Fruit fly (Drosophila melanogaster): ENCODE data around the gene PGRP-LB.

PGRP-LB gene

dm6 chr3R:11421643-11422122, 38.7 kb downstream of the PGRP-LB start, which contains the start of the genes ninaG and Sptz (continued):
- TF ChIP-seq CG10431 (GFP tag; optimal IDR thresholded peaks at IDR 0.05) (no peak), dan (GFP tag; IDR thresholded peaks at IDR 0.05) (peak; percentile 84), cwo (GFP tag; optimal IDR thresholded peaks at IDR 0.05) (peak; percentile 78), CG2875 (GFP tag; optimal IDR thresholded peaks at IDR 0.05) (peak; percentile 74), H15 (GFP tag; IDR thresholded peaks at IDR 0.05) (peak; percentile 95), CG13287 (GFP tag; IDR thresholded peaks at IDR 0.05; ENCODE audit: partially characterized antibody) (peak; percentile 64), Deaf1 (tag; optimal IDR thresholded peaks at IDR 0.05) (peak; percentile 82), sr (GFP tag; IDR thresholded peaks at IDR 0.05) (peak; percentile 64; the same call in 1 of the 3 replicates), Stat92E (GFP tag; optimal IDR thresholded peaks at IDR 0.05) (no peak), CG13424 (tag; optimal IDR thresholded peaks at IDR 0.05) (peak; percentile 92), ftz-f1 (GFP tag; optimal IDR thresholded peaks at IDR 0.05) (peak; percentile 89), fd64A (GFP tag; optimal IDR thresholded peaks at IDR 0.05) (peak; percentile 21), salm (tag; optimal IDR thresholded peaks at IDR 0.05) (peak; percentile 62), dm (GFP tag; optimal IDR thresholded peaks at IDR 0.05) (peak; percentile 88), CG16813 (GFP tag; IDR thresholded peaks at IDR 0.05; ENCODE audit: partially characterized antibody) (peak; percentile 55; the same call in 2 of the 3 replicates), hth (optimal IDR thresholded peaks at IDR 0.05) (no peak), CG10209 (GFP tag; optimal IDR thresholded peaks at IDR 0.05) (peak; percentile 92), Hmx (GFP tag; optimal IDR thresholded peaks at IDR 0.05) (peak; percentile 87), ham (GFP tag; IDR thresholded peaks at IDR 0.05) (peak; percentile 65; the same call in 1 of the 2 replicates), so (GFP tag; IDR thresholded peaks at IDR 0.05) (peak; percentile 91; the same call in 2 of the 3 replicates), NK7.1 (GFP tag; optimal IDR thresholded peaks at IDR 0.05) (peak; percentile 70), Hsf (GFP tag; optimal IDR thresholded peaks at IDR 0.05) (peak; percentile 97), slp2 (GFP tag; optimal IDR thresholded peaks at IDR 0.05) (peak; percentile 90), CkIIα-i1 (GFP tag; IDR thresholded peaks at IDR 0.05) (peak; percentile 74), CG18476 (GFP tag; optimal IDR thresholded peaks at IDR 0.05) (peak; percentile 93), CG17912 (GFP tag; optimal IDR thresholded peaks at IDR 0.05) (peak; percentile 4), CG4854 (GFP tag; optimal IDR thresholded peaks at IDR 0.05) (no peak), Bdp1 (GFP tag; optimal IDR thresholded peaks at IDR 0.05) (peak; percentile 87), B-H1 (GFP tag; IDR thresholded peaks at IDR 0.05) (peak; percentile 92), eyg (GFP tag; optimal IDR thresholded peaks at IDR 0.05) (peak; percentile 83), CG1832 (GFP tag; optimal IDR thresholded peaks at IDR 0.05) (no peak), Pdp1 (GFP tag; optimal IDR thresholded peaks at IDR 0.05) (peak; percentile 94 to 97), CG18764 (GFP tag; optimal IDR thresholded peaks at IDR 0.05) (peak; percentile 90), pzg (GFP tag; optimal IDR thresholded peaks at IDR 0.05) (peak; percentile 56), Sox102F (GFP tag; optimal IDR thresholded peaks at IDR 0.05) (peak; percentile 92), CG42726 (GFP tag; IDR thresholded peaks at IDR 0.05; ENCODE audit: partially characterized antibody) (no peak), Spps (tag; optimal IDR thresholded peaks at IDR 0.05) (peak; percentile 87), D19B (GFP tag; optimal IDR thresholded peaks at IDR 0.05) (peak; percentile 76), nmo (GFP tag; optimal IDR thresholded peaks at IDR 0.05) (peak; percentile 95), scrt (GFP tag; optimal IDR thresholded peaks at IDR 0.05) (no peak), unpg (GFP tag; optimal IDR thresholded peaks at IDR 0.05) (peak; percentile 93), cas (GFP tag; IDR thresholded peaks at IDR 0.05) (peak; percentile 91), ATbp (GFP tag; optimal IDR thresholded peaks at IDR 0.05) (no peak), CG7745 (tag; optimal IDR thresholded peaks at IDR 0.05) (no peak), CG11560 (tag; IDR thresholded peaks at IDR 0.05) (peak; percentile 87), CG18011 (GFP tag; optimal IDR thresholded peaks at IDR 0.05) (peak; percentile 78), CG14441 (GFP tag; IDR thresholded peaks at IDR 0.05) (peak; percentile 96), CG8359 (GFP tag; optimal IDR thresholded peaks at IDR 0.05; ENCODE audit: borderline replicate concordance) (peak; percentile 56), CG6654 (GFP tag; optimal IDR thresholded peaks at IDR 0.05) (peak; percentile 75)
